Fruit fly (Drosophila melanogaster) whole organism, embryonic: ENCODE measurements around the gene Sf3b6.

ENCODE experiments used
- CG4854 ChIP-seq: fragments of 200-800 bp; sonication (Bioruptor generic); optimal IDR thresholded peaks from 2 replicates; lab custom pipeline; 2016; ENCODE audit warnings: missing biosample characterization, missing genetic modification characterization, inconsistent platforms
- insv ChIP-seq, 2 experiments: fragments of 200-800 bp; sonication (Bioruptor generic); optimal IDR thresholded peaks; 3 replicates each; lab custom pipeline; 2016 to 2018; ENCODE audit warnings: missing biosample characterization in 2 of 2, missing genetic modification characterization in 2 of 2
- ttk ChIP-seq: fragments of 200-800 bp; sonication (Bioruptor generic); IDR thresholded peaks from 2 replicates; pipeline ENCODE4 v2.1.2; 2022; ENCODE audit warnings: missing biosample characterization, missing genetic modification characterization

dm6 chr3L:6217806-6218205 is 24.8 kb upstream of the Sf3b6 start, which contains the start of gene LanA:
- no peak for TF ChIP-seq ttk
- TF ChIP-seq CG4854, result no peak
- TF ChIP-seq insv (GFP tag; optimal IDR thresholded peaks at IDR 0.05; lab: Kevin White, UChicago), result peak in 1 of 2 experiments; percentile 3
